Worm (Caenorhabditis elegans) whole organism, L3 larva: ENCODE results near the gene hipr-1.

Experiments used
- ZK546.5 ChIP-seq: sonication (generic microtip); optimal IDR thresholded peaks from 2 replicates; lab custom pipeline; 2017; ENCODE audit warnings: missing biosample characterization, missing genetic modification characterization
- aly-2 ChIP-seq: fragments of 150-350 bp; optimal IDR thresholded peaks from 2 replicates; lab custom pipeline; 2014; ENCODE audit warnings: missing biosample characterization, missing genetic modification characterization
- ama-1 ChIP-seq: fragments of 150-350 bp; optimal IDR thresholded peaks from 2 replicates; lab custom pipeline; 2018
- ceh-16 ChIP-seq: sonication (generic microtip); optimal IDR thresholded peaks from 2 replicates; lab custom pipeline; 2017; ENCODE audit warnings: missing biosample characterization, missing genetic modification characterization
- ceh-28 ChIP-seq: fragments of 150-350 bp; optimal IDR thresholded peaks from 2 replicates; lab custom pipeline; 2014; ENCODE audit warnings: missing biosample characterization, missing genetic modification reagents, missing genetic modification characterization
- ceh-82 ChIP-seq: fragments of 150-350 bp; optimal IDR thresholded peaks from 2 replicates; lab custom pipeline; 2014; ENCODE audit warnings: missing biosample characterization, missing genetic modification characterization
- ceh-9 ChIP-seq: sonication (generic microtip); optimal IDR thresholded peaks from 2 replicates; lab custom pipeline; 2018; ENCODE audit warnings: missing biosample characterization, missing genetic modification characterization
- daf-12 ChIP-seq: fragments of 150-350 bp; optimal IDR thresholded peaks from 2 replicates; lab custom pipeline; 2014; ENCODE audit warnings: missing biosample characterization, missing genetic modification reagents, missing genetic modification characterization
- egl-27 ChIP-seq: sonication (generic microtip); optimal IDR thresholded peaks from 4 replicates; lab custom pipeline; 2017; ENCODE audit warnings: missing biosample characterization, missing genetic modification reagents, missing genetic modification characterization
- egl-5 ChIP-seq: fragments of 150-350 bp; optimal IDR thresholded peaks from 2 replicates; lab custom pipeline; 2017; ENCODE audit warnings: missing biosample characterization, missing genetic modification reagents, missing genetic modification characterization, inconsistent platforms
- elt-1 ChIP-seq: fragments of 150-350 bp; optimal IDR thresholded peaks from 2 replicates; lab custom pipeline; 2014; ENCODE audit warnings: missing biosample characterization, missing genetic modification characterization
- elt-2 ChIP-seq: sonication (generic microtip); optimal IDR thresholded peaks from 2 replicates; lab custom pipeline; 2016; ENCODE audit warnings: missing genetic modification reagents, mild to moderate bottlenecking, missing genetic modification characterization, missing compliant biosample characterization
- elt-3 ChIP-seq, 3 experiments: fragments of 150-350 bp in 1 of 3; sonication (generic microtip) in 2 of 3; optimal IDR thresholded peaks; 2 replicates in 2 of 3; 4 replicates in 1 of 3; lab custom pipeline; 2014 to 2017; ENCODE audit warnings: missing biosample characterization in 3 of 3, missing genetic modification characterization in 3 of 3
- eor-1 ChIP-seq, 2 experiments: fragments of 150-350 bp; optimal IDR thresholded peaks; 2 replicates each; lab custom pipeline; 2014 to 2018; ENCODE audit warnings: missing biosample characterization in 2 of 2, missing genetic modification characterization in 2 of 2
- fkh-10 ChIP-seq: sonication (generic microtip); optimal IDR thresholded peaks from 2 replicates; lab custom pipeline; 2017; ENCODE audit warnings: missing biosample characterization, missing genetic modification reagents, missing genetic modification characterization
- fkh-2 ChIP-seq: fragments of 150-350 bp; optimal IDR thresholded peaks from 2 replicates; lab custom pipeline; 2014; ENCODE audit warnings: missing biosample characterization, missing genetic modification reagents, missing genetic modification characterization
- fos-1 ChIP-seq: fragments of 150-350 bp; optimal IDR thresholded peaks from 2 replicates; lab custom pipeline; 2014; ENCODE audit warnings: missing biosample characterization, missing genetic modification characterization
- hmg-11 ChIP-seq: sonication (generic microtip); optimal IDR thresholded peaks from 2 replicates; lab custom pipeline; 2016; ENCODE audit warnings: missing genetic modification characterization, missing compliant biosample characterization
- jun-1 ChIP-seq: fragments of 150-350 bp; optimal IDR thresholded peaks from 2 replicates; lab custom pipeline; 2014; ENCODE audit warnings: missing biosample characterization, missing genetic modification reagents, missing genetic modification characterization
- lin-15B ChIP-seq: fragments of 150-350 bp; optimal IDR thresholded peaks from 2 replicates; lab custom pipeline; 2014; ENCODE audit warnings: missing biosample characterization, missing genetic modification characterization
- lin-39 ChIP-seq: fragments of 150-350 bp; optimal IDR thresholded peaks from 2 replicates; lab custom pipeline; 2018; ENCODE audit warnings: missing biosample characterization, missing genetic modification reagents, missing genetic modification characterization
- nfya-1 ChIP-seq: sonication (generic microtip); optimal IDR thresholded peaks from 2 replicates; lab custom pipeline; 2017; ENCODE audit warnings: missing genetic modification characterization, mild to moderate bottlenecking, missing compliant biosample characterization, antibody characterized with exemption, moderate library complexity; ENCODE audit not compliant: insufficient read depth
- nhr-23 ChIP-seq: fragments of 150-350 bp; optimal IDR thresholded peaks from 2 replicates; lab custom pipeline; 2014; ENCODE audit warnings: missing biosample characterization, missing genetic modification reagents, missing genetic modification characterization
- nhr-237 ChIP-seq: fragments of 150-350 bp; optimal IDR thresholded peaks from 2 replicates; lab custom pipeline; 2014; ENCODE audit warnings: missing biosample characterization, missing genetic modification characterization
- nhr-25 ChIP-seq: sonication (generic microtip); optimal IDR thresholded peaks from 2 replicates; lab custom pipeline; 2017; ENCODE audit warnings: missing biosample characterization, missing genetic modification characterization
- nhr-43 ChIP-seq: sonication (generic microtip); optimal IDR thresholded peaks from 2 replicates; lab custom pipeline; 2016; ENCODE audit warnings: mild to moderate bottlenecking, missing genetic modification characterization, missing compliant biosample characterization; ENCODE audit not compliant: poor library complexity, severe bottlenecking
- nhr-76 ChIP-seq: fragments of 150-350 bp; sonication (generic microtip); optimal IDR thresholded peaks from 5 replicates; lab custom pipeline; 2014; ENCODE audit warnings: missing biosample characterization, missing genetic modification characterization
- pha-4 ChIP-seq: fragments of 150-350 bp; optimal IDR thresholded peaks from 2 replicates; lab custom pipeline; 2014; ENCODE audit warnings: missing biosample characterization, missing genetic modification reagents, missing genetic modification characterization
- pqm-1 ChIP-seq: fragments of 150-350 bp; optimal IDR thresholded peaks from 2 replicates; lab custom pipeline; 2017; ENCODE audit warnings: missing biosample characterization, missing genetic modification characterization, inconsistent platforms
- sea-2 ChIP-seq: fragments of 150-350 bp; sonication (generic microtip); optimal IDR thresholded peaks from 4 replicates; lab custom pipeline; 2014; ENCODE audit warnings: missing biosample characterization, missing genetic modification reagents, missing genetic modification characterization
- skn-1 ChIP-seq: fragments of 150-350 bp; optimal IDR thresholded peaks from 2 replicates; lab custom pipeline; 2014; ENCODE audit warnings: missing biosample characterization, missing genetic modification characterization
- snpc-4 ChIP-seq: fragments of 150-350 bp; optimal IDR thresholded peaks from 2 replicates; lab custom pipeline; 2014; ENCODE audit warnings: missing biosample characterization, missing genetic modification characterization
- tbx-2 ChIP-seq: sonication (generic microtip); optimal IDR thresholded peaks from 2 replicates; lab custom pipeline; 2016; ENCODE audit warnings: mild to moderate bottlenecking, missing genetic modification characterization, missing compliant biosample characterization
- unc-39 ChIP-seq: sonication (generic microtip); optimal IDR thresholded peaks from 4 replicates; lab custom pipeline; 2017; ENCODE audit warnings: missing biosample characterization, missing genetic modification characterization
- unc-62 ChIP-seq: fragments of 150-350 bp; sonication (generic microtip); optimal IDR thresholded peaks from 4 replicates; lab custom pipeline; 2014; ENCODE audit warnings: missing biosample characterization, missing genetic modification reagents, missing genetic modification characterization
- zag-1 ChIP-seq: fragments of 150-350 bp; optimal IDR thresholded peaks from 2 replicates; lab custom pipeline; 2014; ENCODE audit warnings: missing biosample characterization, missing genetic modification characterization
- ztf-11 ChIP-seq: fragments of 150-350 bp; optimal IDR thresholded peaks from 2 replicates; lab custom pipeline; 2014; ENCODE audit warnings: missing biosample characterization, missing genetic modification characterization
- ztf-4 ChIP-seq: fragments of 150-350 bp; optimal IDR thresholded peaks from 2 replicates; lab custom pipeline; 2014; ENCODE audit warnings: missing biosample characterization, missing genetic modification characterization

hipr-1 gene

DNA sequence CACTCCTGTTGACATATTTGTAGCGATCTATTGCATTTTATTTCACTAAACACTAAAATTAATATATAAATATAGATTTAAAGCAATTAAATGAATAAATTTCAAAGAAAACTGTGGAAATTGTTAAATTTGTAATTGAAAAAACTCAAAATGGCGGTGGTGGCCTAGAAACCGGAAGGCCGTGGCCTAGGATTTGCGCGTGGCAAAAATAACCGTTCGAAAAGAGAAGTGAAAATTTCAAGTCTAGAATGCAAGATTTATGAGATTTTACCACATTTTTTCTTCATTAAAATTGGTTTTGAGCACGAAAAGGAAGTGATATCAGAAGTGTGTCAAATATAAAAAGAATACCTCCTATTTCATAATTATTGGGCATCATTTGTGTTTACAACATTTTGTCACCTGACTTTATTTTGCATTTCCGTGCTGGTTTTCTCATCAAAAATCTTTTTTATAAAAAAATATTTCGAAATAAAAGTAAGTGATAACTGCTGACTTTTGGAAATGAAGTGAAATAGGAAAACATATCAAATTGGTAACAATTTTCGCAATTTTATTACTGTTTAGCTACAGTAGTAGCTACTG, 36.2 kb upstream of the hipr-1 start, which contains the start of gene fli-1:
TSS of gene fli-1 (minus strand) at position 58 of the 585 bp plus-strand sequence.
- no peak for TF ChIP-seq elt-1 (tag; lab: Kevin White, UChicago)
- no peak for TF ChIP-seq unc-39 (tag; lab: Kevin White, UChicago)
- TF ChIP-seq fkh-10 (GFP tag; lab: Kevin White, UChicago) = no peak
- TF ChIP-seq ztf-4 (tag; lab: Kevin White, UChicago) = no peak
- TF ChIP-seq nhr-43 = peak; percentile 3
- TF ChIP-seq fkh-2 (tag; lab: Kevin White, UChicago) = no peak
- TF ChIP-seq lin-15B (tag; lab: Kevin White, UChicago) = peak; percentile 6
- peak; percentile 14 for TF ChIP-seq snpc-4
- no peak for TF ChIP-seq ZK546.5 (tag; lab: Kevin White, UChicago)
- peak; percentile 11 for TF ChIP-seq pha-4
- no peak for TF ChIP-seq zag-1 (tag; lab: Kevin White, UChicago)
- peak; percentile 24 for TF ChIP-seq nfya-1 (tag; lab: Kevin White, UChicago)
- TF ChIP-seq, all 47 proteins: peak for 5

ce11 chrIII:8684421-8684820, 35.6 kb upstream of the hipr-1 start, which contains the start of gene anmt-1:
TSS of gene anmt-1 (plus strand) at chrIII:8684808.
- TF ChIP-seq ama-1 (lab: Kevin White, UChicago) (no peak), ceh-16 (tag; lab: Kevin White, UChicago) (no peak), egl-27 (tag; lab: Kevin White, UChicago) (no peak), tbx-2 (no peak), ztf-11 (tag; lab: Kevin White, UChicago) (no peak), ztf-4 (tag; lab: Kevin White, UChicago) (no peak), ceh-82 (tag; lab: Kevin White, UChicago) (no peak), nhr-76 (no peak), elt-1 (tag; lab: Kevin White, UChicago) (no peak), hmg-11 (tag; lab: Kevin White, UChicago) (no peak), daf-12 (no peak), fkh-10 (GFP tag; lab: Kevin White, UChicago) (no peak), lin-39 (tag; lab: Kevin White, UChicago) (no peak), jun-1 (tag; lab: Kevin White, UChicago) (no peak), aly-2 (no peak), nhr-43 (no peak), nhr-237 (tag; lab: Kevin White, UChicago) (no peak), elt-3 (tag; optimal IDR thresholded peaks at IDR 0.05; lab: Kevin White, UChicago) (no peak), ceh-9 (tag; lab: Kevin White, UChicago) (no peak), egl-5 (tag; lab: Kevin White, UChicago) (no peak)

DNA sequence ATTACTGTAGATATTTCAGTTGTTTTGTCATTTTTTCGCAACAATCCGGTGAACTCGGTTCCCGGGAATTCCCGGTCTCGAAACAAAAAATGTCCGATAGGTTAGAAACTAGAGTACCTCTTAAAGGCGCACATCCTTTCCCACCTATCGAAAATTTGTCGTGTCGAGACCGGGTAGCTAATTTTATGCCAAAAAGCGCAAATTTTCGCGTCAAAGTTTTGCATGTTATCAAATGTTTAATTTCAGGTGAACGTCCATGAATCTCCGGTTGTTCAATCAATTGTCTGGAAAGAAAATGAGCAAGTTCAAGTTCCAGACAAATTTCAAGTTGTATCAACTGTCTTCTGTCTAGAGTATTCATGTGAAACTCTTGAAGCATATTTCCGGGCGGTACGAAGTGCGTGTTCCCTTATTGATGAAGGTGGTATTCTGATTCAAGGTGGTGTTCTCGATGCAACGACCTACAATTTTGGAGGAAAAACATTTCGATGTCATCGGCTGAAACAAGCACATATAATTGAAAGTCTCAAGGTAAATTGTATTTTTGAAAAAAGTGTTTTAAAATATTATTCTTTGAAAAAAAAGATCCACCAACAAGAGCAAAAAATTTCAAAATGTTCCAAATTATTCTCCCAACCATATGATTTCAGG, 34.3 kb upstream of the hipr-1 start:
- no peak for TF ChIP-seq pqm-1 (tag; lab: Kevin White, UChicago)
- TF ChIP-seq elt-1 (tag; lab: Kevin White, UChicago) = no peak
- TF ChIP-seq unc-39 (tag; lab: Kevin White, UChicago) = no peak
- peak; percentile 13 for TF ChIP-seq ama-1 (lab: Kevin White, UChicago)
- peak; percentile 20 for TF ChIP-seq nhr-23 (tag; lab: Kevin White, UChicago)
- no peak for TF ChIP-seq tbx-2
- peak; percentile 28 for TF ChIP-seq elt-2 (tag; lab: Kevin White, UChicago)
- no peak for TF ChIP-seq lin-39 (tag; lab: Kevin White, UChicago)
- peak; percentile 71 for TF ChIP-seq nhr-43

DNA sequence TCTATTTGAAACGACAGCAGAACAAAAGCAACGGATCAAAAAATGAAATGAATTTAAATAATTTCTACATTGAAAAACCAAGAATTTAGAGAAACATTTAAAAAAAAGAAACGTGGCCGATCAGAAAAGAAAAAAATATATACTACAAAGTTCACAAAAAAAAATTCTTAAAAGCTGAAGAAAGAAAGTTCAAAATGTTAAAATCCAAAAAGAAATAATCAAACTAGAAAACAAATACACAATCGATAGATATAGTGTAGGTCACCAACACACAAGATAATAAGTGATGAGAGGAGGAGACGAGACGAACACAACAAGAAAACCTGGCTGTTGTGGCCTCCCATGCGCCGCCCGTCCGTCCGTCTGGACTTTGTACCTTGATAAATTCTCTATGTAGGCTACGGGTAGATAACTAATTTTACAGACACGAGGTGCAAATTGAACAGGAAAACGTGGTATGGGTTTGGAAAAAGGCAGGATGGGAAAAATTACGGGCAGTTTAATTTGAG, 31.5 kb upstream of the hipr-1 start, which contains the start of gene hadb-1:
TSS of gene hadb-1 (minus strand) at position 51 of the 509 bp plus-strand sequence.
- no peak for TF ChIP-seq ama-1 (lab: Kevin White, UChicago)
- TF ChIP-seq sea-2 (GFP tag; lab: Kevin White, UChicago) = no peak
- no peak for TF ChIP-seq fos-1 (tag; lab: Kevin White, UChicago)
- TF ChIP-seq egl-5 (tag; lab: Kevin White, UChicago) = no peak
- no peak for TF ChIP-seq ceh-28
- no peak for TF ChIP-seq unc-62 (GFP tag; lab: Kevin White, UChicago)
- TF ChIP-seq pqm-1 (tag; lab: Kevin White, UChicago) = peak; percentile 52
- peak in 1 of 2 experiments; percentile 33 for TF ChIP-seq eor-1 (tag; optimal IDR thresholded peaks at IDR 0.05; lab: Kevin White, UChicago)
- no peak for TF ChIP-seq pha-4
- TF ChIP-seq elt-2 (tag; lab: Kevin White, UChicago) = peak; percentile 75
- peak; percentile 28 for TF ChIP-seq nhr-25 (tag; lab: Kevin White, UChicago)
- TF ChIP-seq tbx-2 = no peak
- no peak for TF ChIP-seq unc-39 (tag; lab: Kevin White, UChicago)
- no peak for TF ChIP-seq nhr-76
- TF ChIP-seq nfya-1 (tag; lab: Kevin White, UChicago) = peak; percentile 28
- peak; percentile 55 for TF ChIP-seq nhr-43
- TF ChIP-seq ceh-9 (tag; lab: Kevin White, UChicago) = no peak
- TF ChIP-seq skn-1 (tag; lab: Kevin White, UChicago) = no peak
- TF ChIP-seq nhr-23 (tag; lab: Kevin White, UChicago) = peak; percentile 39
- no peak for TF ChIP-seq nhr-237 (tag; lab: Kevin White, UChicago)
- no peak for TF ChIP-seq lin-39 (tag; lab: Kevin White, UChicago)
